Fruit fly (Drosophila melanogaster) whole organism, adult: ENCODE measurements around the gene CG33108.

Experiments used
- CG11617 ChIP-seq: fragments of 200-800 bp; sonication (Bioruptor generic); optimal IDR thresholded peaks from 2 replicates; lab custom pipeline; 2017; ENCODE audit warnings: mild to moderate bottlenecking, missing biosample characterization, missing genetic modification reagents, missing genetic modification characterization
- CG12768 ChIP-seq: fragments of 200-800 bp; sonication (Bioruptor generic); optimal IDR thresholded peaks from 2 replicates; lab custom pipeline; 2017; ENCODE audit warnings: missing biosample characterization, missing genetic modification characterization, mild to moderate bottlenecking, moderate library complexity, missing genetic modification reagents
- CG14711 ChIP-seq: fragments of 200-800 bp; sonication (Bioruptor generic); optimal IDR thresholded peaks from 2 replicates; lab custom pipeline; 2018; ENCODE audit warnings: missing biosample characterization, mild to moderate bottlenecking, missing genetic modification characterization, moderate library complexity
- CG1620 ChIP-seq: fragments of 200-800 bp; sonication (Bioruptor generic); optimal IDR thresholded peaks from 2 replicates; lab custom pipeline; 2016; ENCODE audit warnings: missing biosample characterization, missing genetic modification characterization
- CG33017 ChIP-seq: fragments of 200-800 bp; sonication (Bioruptor generic); optimal IDR thresholded peaks from 2 replicates; lab custom pipeline; 2018; ENCODE audit warnings: missing biosample characterization, mild to moderate bottlenecking, missing genetic modification characterization, moderate library complexity
- CG5204 ChIP-seq: fragments of 200-800 bp; sonication (Bioruptor generic); optimal IDR thresholded peaks from 2 replicates; lab custom pipeline; 2016; ENCODE audit warnings: missing biosample characterization, missing genetic modification characterization
- CG7045 ChIP-seq: fragments of 200-800 bp; sonication (Bioruptor generic); optimal IDR thresholded peaks from 2 replicates; lab custom pipeline; 2017; ENCODE audit warnings: missing biosample characterization, mild to moderate bottlenecking, missing genetic modification characterization
- CG7101 ChIP-seq: fragments of 200-800 bp; sonication (Bioruptor generic); optimal IDR thresholded peaks from 2 replicates; lab custom pipeline; 2018; ENCODE audit warnings: missing biosample characterization, mild to moderate bottlenecking, missing genetic modification characterization, moderate library complexity
- Clk ChIP-seq: fragments of 200-800 bp; sonication (Bioruptor generic); optimal IDR thresholded peaks from 2 replicates; lab custom pipeline; 2017; ENCODE audit warnings: missing biosample characterization, missing genetic modification characterization
- Crg-1 ChIP-seq: fragments of 200-800 bp; sonication (Bioruptor generic); optimal IDR thresholded peaks from 2 replicates; lab custom pipeline; 2016; ENCODE audit warnings: missing biosample characterization, missing genetic modification characterization
- Hr96 ChIP-seq: fragments of 200-800 bp; sonication (Bioruptor generic); optimal IDR thresholded peaks from 2 replicates; lab custom pipeline; 2016; ENCODE audit warnings: missing biosample characterization, missing genetic modification characterization
- Mnt ChIP-seq: fragments of 200-800 bp; sonication (Bioruptor generic); optimal IDR thresholded peaks from 2 replicates; lab custom pipeline; 2016; ENCODE audit warnings: missing biosample characterization, mild to moderate bottlenecking, missing genetic modification characterization
- bab1 ChIP-seq: fragments of 200-800 bp; sonication (Bioruptor generic); optimal IDR thresholded peaks from 3 replicates; lab custom pipeline; 2019; ENCODE audit warnings: missing biosample characterization, mild to moderate bottlenecking, missing genetic modification characterization, moderate library complexity
- cic ChIP-seq: fragments of 200-800 bp; sonication (Bioruptor generic); optimal IDR thresholded peaks from 2 replicates; lab custom pipeline; 2017; ENCODE audit warnings: missing biosample characterization, mild to moderate bottlenecking, missing genetic modification characterization, moderate library complexity
- cnc ChIP-seq, 2 experiments: fragments of >200 bp; optimal IDR thresholded peaks; 2 replicates each; lab custom pipeline; 2017
- kay ChIP-seq: fragments of 200-800 bp; sonication (Bioruptor generic); peaks from one replicate; lab custom pipeline; 2016; ENCODE audit warnings: missing biosample characterization, missing genetic modification characterization, borderline replicate concordance
- ovo ChIP-seq: fragments of 200-800 bp; sonication (Bioruptor generic); optimal IDR thresholded peaks from 2 replicates; lab custom pipeline; 2016; ENCODE audit warnings: missing biosample characterization, missing genetic modification characterization
- pad ChIP-seq: fragments of 200-800 bp; sonication (Bioruptor generic); optimal IDR thresholded peaks from 3 replicates; lab custom pipeline; 2017; ENCODE audit warnings: missing biosample characterization, missing genetic modification characterization, mild to moderate bottlenecking, moderate library complexity, missing genetic modification reagents
- tj ChIP-seq: fragments of 200-800 bp; sonication (Bioruptor generic); optimal IDR thresholded peaks from 3 replicates; lab custom pipeline; 2017; ENCODE audit warnings: missing biosample characterization, mild to moderate bottlenecking, missing genetic modification characterization, moderate library complexity
- toe ChIP-seq: fragments of 200-800 bp; sonication (Bioruptor generic); optimal IDR thresholded peaks from 2 replicates; lab custom pipeline; 2016; ENCODE audit warnings: missing biosample characterization, missing genetic modification characterization

The CG33108 gene

dm6 chr3R:24008887-24009286 lies 13.4 kb downstream of the CG33108 start:
- no peak for TF ChIP-seq CG11617
- TF ChIP-seq tj (GFP tag; lab: Kevin White, UChicago), result no peak
- TF ChIP-seq Hr96 (GFP tag; lab: Kevin White, UChicago), result no peak
- no peak for TF ChIP-seq CG5204 (GFP tag; lab: Kevin White, UChicago)
- TF ChIP-seq cnc (optimal IDR thresholded peaks at IDR 0.05; lab: Kevin White, UChicago), result no peak
- TF ChIP-seq Crg-1 (GFP tag; lab: Kevin White, UChicago), result no peak
- TF ChIP-seq CG7101, result no peak
- no peak for TF ChIP-seq CG1620 (GFP tag; lab: Kevin White, UChicago)
- TF ChIP-seq CG14711, result no peak
- no peak for TF ChIP-seq Mnt (GFP tag; lab: Kevin White, UChicago)
- TF ChIP-seq Clk (GFP tag; lab: Kevin White, UChicago), result no peak
- TF ChIP-seq ovo (GFP tag; lab: Kevin White, UChicago), result no peak
- TF ChIP-seq CG12768, result no peak
- TF ChIP-seq toe (GFP tag; lab: Kevin White, UChicago), result no peak
- TF ChIP-seq CG7045 (GFP tag; lab: Kevin White, UChicago), result no peak
- no peak for TF ChIP-seq pad (GFP tag; lab: Kevin White, UChicago)

dm6 chr3R:24010637-24011214 lies 15.3 kb downstream of the CG33108 start:
- TF ChIP-seq CG33017 (tag; lab: Kevin White, UChicago), result peak; percentile 1
- no peak for TF ChIP-seq CG11617
- no peak for TF ChIP-seq tj (GFP tag; lab: Kevin White, UChicago)
- TF ChIP-seq cnc (optimal IDR thresholded peaks at IDR 0.05; lab: Kevin White, UChicago), result no peak
- no peak for TF ChIP-seq CG14711
- no peak for TF ChIP-seq CG7045 (GFP tag; lab: Kevin White, UChicago)

- TF ChIP-seq CG7045 (GFP tag; lab: Kevin White, UChicago) (no peak), Hr96 (GFP tag; lab: Kevin White, UChicago) (no peak), kay (no peak), CG33017 (tag; lab: Kevin White, UChicago) (no peak), toe (GFP tag; lab: Kevin White, UChicago) (no peak), bab1 (GFP tag; lab: Kevin White, UChicago) (no peak), CG11617 (no peak), CG1620 (GFP tag; lab: Kevin White, UChicago) (no peak), cic (no peak)
These were observed 16.7 kb downstream of the CG33108 start for dm6 chr3R:24012038-24012693.

dm6 chr3R:24014600-24014999 lies 19.1 kb downstream of the CG33108 start:
- TF ChIP-seq Hr96 (GFP tag; lab: Kevin White, UChicago) (no peak), CG14711 (no peak), CG33017 (tag; lab: Kevin White, UChicago) (no peak), tj (GFP tag; lab: Kevin White, UChicago) (no peak)

- TF ChIP-seq Mnt (GFP tag; lab: Kevin White, UChicago), result no peak
- no peak for TF ChIP-seq bab1 (GFP tag; lab: Kevin White, UChicago)
- no peak for TF ChIP-seq CG11617
- TF ChIP-seq CG1620 (GFP tag; lab: Kevin White, UChicago), result no peak
- TF ChIP-seq CG12768, result no peak
- TF ChIP-seq cnc (optimal IDR thresholded peaks at IDR 0.05; lab: Kevin White, UChicago), result no peak
- no peak for TF ChIP-seq Crg-1 (GFP tag; lab: Kevin White, UChicago)
These were observed 20.0 kb downstream of the CG33108 start for dm6 chr3R:24015449-24015848.

dm6 chr3R:24015939-24016913 lies 20.8 kb downstream of the CG33108 start:
- peak; percentile 94 for TF ChIP-seq pad (GFP tag; lab: Kevin White, UChicago)
- peak; percentile 33 for TF ChIP-seq CG7045 (GFP tag; lab: Kevin White, UChicago)
- TF ChIP-seq kay, result peak; percentile 77
- TF ChIP-seq CG14711, result peak; percentile 7
- TF ChIP-seq CG11617, result no peak
- TF ChIP-seq Hr96 (GFP tag; lab: Kevin White, UChicago), result no peak
- no peak for TF ChIP-seq toe (GFP tag; lab: Kevin White, UChicago)
- TF ChIP-seq cic, result peak; percentile 44
- TF ChIP-seq bab1 (GFP tag; lab: Kevin White, UChicago), result no peak
- TF ChIP-seq CG12768, result peak; percentile 64
